Fruit fly (Drosophila melanogaster) whole organism, embryonic: ENCODE data around the gene Ac3.

Experiments used
- Adf1 ChIP-seq: fragments of 200-800 bp; sonication (Bioruptor generic); IDR thresholded peaks from 2 replicates; pipeline ENCODE4 v1.3.6; 2022; ENCODE audit warnings: missing biosample characterization, missing genetic modification characterization
- B-H2 ChIP-seq: fragments of 200-800 bp; sonication (Bioruptor generic); optimal IDR thresholded peaks from 2 replicates; lab custom pipeline; 2018; ENCODE audit warnings: missing biosample characterization, mild to moderate bottlenecking, missing genetic modification characterization
- CG10209 ChIP-seq: fragments of 200-800 bp; sonication (Bioruptor generic); optimal IDR thresholded peaks from 3 replicates; lab custom pipeline; 2017; ENCODE audit warnings: missing biosample characterization, mild to moderate bottlenecking, missing genetic modification characterization, missing genetic modification reagents
- CG10431 ChIP-seq: fragments of 200-800 bp; sonication (Bioruptor generic); optimal IDR thresholded peaks from 3 replicates; lab custom pipeline; 2018; ENCODE audit warnings: missing biosample characterization, mild to moderate bottlenecking, missing genetic modification characterization
- CG10654 ChIP-seq: fragments of 200-800 bp; sonication (Bioruptor generic); optimal IDR thresholded peaks from 2 replicates; lab custom pipeline; 2016; ENCODE audit warnings: missing biosample characterization, missing genetic modification characterization
- CG1233 ChIP-seq: fragments of 200-800 bp; sonication (Bioruptor generic); optimal IDR thresholded peaks from 4 replicates; lab custom pipeline; 2018; ENCODE audit warnings: missing biosample characterization, mild to moderate bottlenecking, missing genetic modification characterization
- CG13296 ChIP-seq: fragments of 200-800 bp; sonication (Bioruptor generic); optimal IDR thresholded peaks from 3 replicates; lab custom pipeline; 2018; ENCODE audit warnings: missing biosample characterization, mild to moderate bottlenecking, missing genetic modification characterization
- CG15601 ChIP-seq: fragments of 200-800 bp; sonication (Bioruptor generic); optimal IDR thresholded peaks from 3 replicates; lab custom pipeline; 2019; ENCODE audit warnings: missing biosample characterization, mild to moderate bottlenecking, missing genetic modification characterization, moderate library complexity
- CG1602 ChIP-seq: fragments of 200-800 bp; sonication (Bioruptor generic); optimal IDR thresholded peaks from 3 replicates; lab custom pipeline; 2016; ENCODE audit warnings: missing biosample characterization, missing genetic modification characterization
- CG17186 ChIP-seq: fragments of 200-800 bp; sonication (Bioruptor generic); optimal IDR thresholded peaks from 3 replicates; lab custom pipeline; 2017; ENCODE audit warnings: missing biosample characterization, missing genetic modification reagents, missing genetic modification characterization
- CG18011 ChIP-seq: fragments of 200-800 bp; sonication (Bioruptor generic); optimal IDR thresholded peaks from 2 replicates; lab custom pipeline; 2017; ENCODE audit warnings: missing biosample characterization, missing genetic modification characterization, mild to moderate bottlenecking, moderate library complexity, missing genotype
- CG30020 ChIP-seq: fragments of 200-800 bp; optimal IDR thresholded peaks from 2 replicates; lab custom pipeline; 2019; ENCODE audit warnings: missing biosample characterization, mild to moderate bottlenecking, missing genetic modification characterization, moderate library complexity
- CG31441 ChIP-seq: fragments of 200-800 bp; sonication (Bioruptor generic); IDR thresholded peaks from 2 replicates; pipeline ENCODE4 v1.3.6; 2022; ENCODE audit warnings: missing biosample characterization, missing genetic modification characterization
- CG3281 ChIP-seq: fragments of 200-800 bp; sonication (Bioruptor generic); optimal IDR thresholded peaks from 3 replicates; lab custom pipeline; 2017; ENCODE audit warnings: missing biosample characterization, mild to moderate bottlenecking, missing genetic modification characterization
- CG33557 ChIP-seq: fragments of 200-800 bp; sonication (Bioruptor generic); optimal IDR thresholded peaks from 2 replicates; lab custom pipeline; 2019; ENCODE audit warnings: missing biosample characterization, mild to moderate bottlenecking, missing genetic modification characterization, moderate library complexity
- CG6791 ChIP-seq: fragments of 200-800 bp; sonication (Bioruptor generic); IDR thresholded peaks from 3 replicates; pipeline ENCODE4 v1.3.6; 2022; ENCODE audit warnings: missing biosample characterization, missing genetic modification characterization; ENCODE audit not compliant: partially characterized antibody
- CG6854 ChIP-seq: fragments of 200-800 bp; sonication (Bioruptor generic); optimal IDR thresholded peaks from 3 replicates; lab custom pipeline; 2017; ENCODE audit warnings: missing biosample characterization, mild to moderate bottlenecking, missing genetic modification characterization
- CG9727 ChIP-seq: fragments of 200-800 bp; sonication (Bioruptor generic); optimal IDR thresholded peaks from 3 replicates; lab custom pipeline; 2017; ENCODE audit warnings: missing biosample characterization, mild to moderate bottlenecking, missing genetic modification characterization
- Camta ChIP-seq: fragments of 200-800 bp; sonication (Bioruptor generic); optimal IDR thresholded peaks from 2 replicates; lab custom pipeline; 2016; ENCODE audit warnings: missing biosample characterization, missing genetic modification characterization
- CoRest ChIP-seq: fragments of 200-800 bp; sonication (Bioruptor generic); optimal IDR thresholded peaks from 3 replicates; lab custom pipeline; 2018; ENCODE audit warnings: missing biosample characterization, mild to moderate bottlenecking, missing genetic modification characterization, moderate library complexity
- Doc3 ChIP-seq: fragments of 200-800 bp; sonication (Bioruptor generic); IDR thresholded peaks from 3 replicates; pipeline ENCODE4 v1.3.6; 2022; ENCODE audit warnings: missing biosample characterization, missing genetic modification characterization; ENCODE audit not compliant: partially characterized antibody
- Fer2 ChIP-seq: fragments of 200-800 bp; sonication (Bioruptor generic); optimal IDR thresholded peaks from 2 replicates; lab custom pipeline; 2018; ENCODE audit warnings: missing biosample characterization, mild to moderate bottlenecking, missing genetic modification characterization, moderate library complexity
- HLH3B ChIP-seq: fragments of 200-800 bp; sonication (Bioruptor generic); IDR thresholded peaks from 2 replicates; pipeline ENCODE4 v1.3.6; 2022; ENCODE audit warnings: missing biosample characterization, missing genetic modification characterization
- Hmr ChIP-seq: fragments of 200-800 bp; sonication (Bioruptor generic); optimal IDR thresholded peaks from 3 replicates; lab custom pipeline; 2017; ENCODE audit warnings: mild to moderate bottlenecking, missing biosample characterization, missing genetic modification reagents, missing genetic modification characterization
- Hsf ChIP-seq: fragments of 200-800 bp; sonication (Bioruptor generic); optimal IDR thresholded peaks from 3 replicates; lab custom pipeline; 2016; ENCODE audit warnings: missing biosample characterization, missing genetic modification characterization
- Oli ChIP-seq: fragments of 200-800 bp; sonication (Bioruptor generic); optimal IDR thresholded peaks from 2 replicates; lab custom pipeline; 2018; ENCODE audit warnings: missing biosample characterization, mild to moderate bottlenecking, missing genetic modification characterization, moderate library complexity
- Ravus ChIP-seq: fragments of 200-800 bp; sonication (Bioruptor generic); IDR thresholded peaks from 2 replicates; pipeline ENCODE4 v1.3.6; 2022; ENCODE audit warnings: missing biosample characterization, missing genetic modification characterization
- Side ChIP-seq: fragments of 200-800 bp; sonication (Bioruptor generic); optimal IDR thresholded peaks from 2 replicates; lab custom pipeline; 2016; ENCODE audit warnings: missing biosample characterization, missing genetic modification characterization
- Tbp ChIP-seq: fragments of >200 bp; optimal IDR thresholded peaks from 2 replicates; lab custom pipeline; 2018; ENCODE audit warnings: missing biosample characterization, missing genetic modification characterization
- Vsx1 ChIP-seq: fragments of 200-800 bp; sonication (Bioruptor generic); optimal IDR thresholded peaks from 2 replicates; lab custom pipeline; 2017; ENCODE audit warnings: missing biosample characterization, mild to moderate bottlenecking, missing genetic modification characterization, missing genetic modification reagents
- bbx ChIP-seq: fragments of 200-800 bp; sonication (Bioruptor generic); IDR thresholded peaks from 2 replicates; pipeline ENCODE4 v1.3.6; 2022; ENCODE audit warnings: missing biosample characterization, missing genetic modification characterization; ENCODE audit not compliant: partially characterized antibody
- cg ChIP-seq: fragments of 200-800 bp; sonication (Bioruptor generic); optimal IDR thresholded peaks from 3 replicates; lab custom pipeline; 2019; ENCODE audit warnings: missing biosample characterization, mild to moderate bottlenecking, missing genetic modification characterization, moderate library complexity
- chif ChIP-seq, 2 experiments: fragments of 200-800 bp; sonication (Bioruptor generic); optimal IDR thresholded peaks; 3 replicates each; lab custom pipeline; 2016; ENCODE audit warnings: missing biosample characterization in 2 of 2, missing genetic modification characterization in 2 of 2
- corto ChIP-seq: fragments of 200-800 bp; sonication (Bioruptor generic); optimal IDR thresholded peaks from 2 replicates; lab custom pipeline; 2016; ENCODE audit warnings: missing biosample characterization, mild to moderate bottlenecking, missing genetic modification characterization, moderate library complexity
- crol ChIP-seq: fragments of 200-800 bp; sonication (Bioruptor generic); IDR thresholded peaks from 2 replicates; pipeline ENCODE4 v1.3.6; 2022; ENCODE audit warnings: missing biosample characterization, missing genetic modification characterization
- dmrt99B ChIP-seq: fragments of 200-800 bp; sonication (Bioruptor generic); optimal IDR thresholded peaks from 2 replicates; lab custom pipeline; 2018; ENCODE audit warnings: missing biosample characterization, mild to moderate bottlenecking, missing genetic modification characterization, moderate library complexity
- dysf ChIP-seq: fragments of 200-800 bp; sonication (Bioruptor generic); IDR thresholded peaks from 3 replicates; pipeline ENCODE4 v1.3.6; 2022; ENCODE audit warnings: missing biosample characterization, missing genetic modification characterization
- ham ChIP-seq: fragments of 200-800 bp; sonication (Bioruptor generic); IDR thresholded peaks from 2 replicates; pipeline ENCODE4 v1.3.6; 2022; ENCODE audit warnings: missing biosample characterization, missing genetic modification characterization
- kni ChIP-seq: fragments of 200-800 bp; sonication (Bioruptor generic); optimal IDR thresholded peaks from 3 replicates; lab custom pipeline; 2017; ENCODE audit warnings: mild to moderate bottlenecking, missing biosample characterization, missing genetic modification reagents, missing genetic modification characterization
- pzg ChIP-seq: fragments of 200-800 bp; sonication (Bioruptor generic); optimal IDR thresholded peaks from 3 replicates; lab custom pipeline; 2018; ENCODE audit warnings: missing biosample characterization, mild to moderate bottlenecking, missing genetic modification characterization, moderate library complexity
- ranshi ChIP-seq: fragments of 200-800 bp; sonication (Bioruptor generic); IDR thresholded peaks from 2 replicates; pipeline ENCODE4 v1.3.6; 2022; ENCODE audit warnings: missing biosample characterization, missing genetic modification characterization
- repo ChIP-seq: fragments of 200-800 bp; sonication (Bioruptor generic); optimal IDR thresholded peaks from 2 replicates; lab custom pipeline; 2016; ENCODE audit warnings: missing biosample characterization, missing genetic modification characterization
- row ChIP-seq: fragments of 200-800 bp; sonication (Bioruptor generic); IDR thresholded peaks from 3 replicates; pipeline ENCODE4 v1.3.6; 2022; ENCODE audit warnings: missing biosample characterization, missing genetic modification characterization
- sob ChIP-seq: fragments of 200-800 bp; sonication (Bioruptor generic); IDR thresholded peaks from 2 replicates; pipeline ENCODE4 v1.3.6; 2022; ENCODE audit warnings: missing biosample characterization, missing genetic modification characterization
- sug ChIP-seq: fragments of 200-800 bp; optimal IDR thresholded peaks from 2 replicates; lab custom pipeline; 2019; ENCODE audit warnings: missing biosample characterization, mild to moderate bottlenecking, missing genetic modification characterization, moderate library complexity
- trem ChIP-seq: fragments of 200-800 bp; optimal IDR thresholded peaks from 3 replicates; lab custom pipeline; 2019; ENCODE audit warnings: missing biosample characterization, mild to moderate bottlenecking, missing genetic modification characterization, moderate library complexity
- tup ChIP-seq: fragments of 200-800 bp; sonication (Bioruptor generic); optimal IDR thresholded peaks from 2 replicates; lab custom pipeline; 2016; ENCODE audit warnings: missing biosample characterization, mild to moderate bottlenecking, missing genetic modification characterization, moderate library complexity
- wek ChIP-seq: fragments of 200-800 bp; sonication (Bioruptor generic); optimal IDR thresholded peaks from 3 replicates; lab custom pipeline; 2018; ENCODE audit warnings: missing biosample characterization, mild to moderate bottlenecking, missing genetic modification characterization, moderate library complexity

The Ac3 gene

dm6 chr2L:21629814-21630562, 2.4 kb upstream of the Ac3 start, which contains the start of gene Df31 (continued):
- peak; percentile 75 for TF ChIP-seq row
- peak; percentile 32 for TF ChIP-seq CG3281 (GFP tag; lab: Kevin White, UChicago)
- peak; percentile 49 for TF ChIP-seq CoRest (tag; lab: Kevin White, UChicago)
- TF ChIP-seq dysf (GFP tag; lab: Robert Waterston, UW), result peak; percentile 47; the same call in 2 of the 3 replicates
- TF ChIP-seq CG30020 (tag; lab: Kevin White, UChicago), result peak; percentile 83
- TF ChIP-seq ham (GFP tag; lab: Robert Waterston, UW), result no peak
- TF ChIP-seq bbx (GFP tag; lab: Robert Waterston, UW), result peak; percentile 95
- peak; percentile 72 for TF ChIP-seq CG10431 (GFP tag; lab: Kevin White, UChicago)
- peak; percentile 13 for TF ChIP-seq Camta (GFP tag; lab: Kevin White, UChicago)
- peak; percentile 81 for TF ChIP-seq Doc3 (GFP tag; lab: Robert Waterston, UW)
- TF ChIP-seq CG6854, result no peak
- TF ChIP-seq cg (GFP tag; lab: Kevin White, UChicago), result no peak
- peak; percentile 16 for TF ChIP-seq Vsx1 (GFP tag; lab: Kevin White, UChicago)
- peak; percentile 24 for TF ChIP-seq CG10654 (GFP tag; lab: Kevin White, UChicago)
- TF ChIP-seq CG1602 (GFP tag; lab: Kevin White, UChicago), result peak; percentile 44
- TF ChIP-seq ranshi (GFP tag; lab: Robert Waterston, UW), result no peak; the same call in 1 of the 2 replicates
- peak; percentile 59 for TF ChIP-seq CG18011 (GFP tag; lab: Kevin White, UChicago)
- no peak for TF ChIP-seq Ravus (GFP tag; lab: Robert Waterston, UW)
- peak; percentile 86 for TF ChIP-seq B-H2
- TF ChIP-seq CG13296, result peak; percentile 44
- peak; percentile 95 for TF ChIP-seq Tbp (GFP tag; lab: Kevin White, UChicago)
- peak; percentile 92 for TF ChIP-seq sob (GFP tag; lab: Robert Waterston, UW)
- peak; percentile 56 for TF ChIP-seq tup (GFP tag; lab: Kevin White, UChicago)
- peak; percentile 22 for TF ChIP-seq CG15601 (tag; lab: Kevin White, UChicago)
- peak; percentile 36 for TF ChIP-seq dmrt99B (tag; lab: Kevin White, UChicago)
- peak; percentile 9; the same call in 1 of the 2 replicates for TF ChIP-seq Adf1
- TF ChIP-seq sug, result peak; percentile 31
- peak; percentile 8 for TF ChIP-seq Fer2 (tag; lab: Kevin White, UChicago)
- TF ChIP-seq wek (GFP tag; lab: Kevin White, UChicago), result peak; percentile 3
- no peak for TF ChIP-seq kni (GFP tag; lab: Kevin White, UChicago)
- TF ChIP-seq HLH3B, result 0 out of 2 replicates have a peak, but pooled peaks have one; percentile 14
- TF ChIP-seq CG6791 (GFP tag; lab: Robert Waterston, UW), result peak; percentile 95
- peak; percentile 72 for TF ChIP-seq Hmr (GFP tag; lab: Kevin White, UChicago)
- TF ChIP-seq Side (GFP tag; lab: Kevin White, UChicago), result peak; percentile 54
- TF ChIP-seq crol (GFP tag; lab: Robert Waterston, UW), result no peak
- peak; percentile 24 for TF ChIP-seq Oli (tag; lab: Kevin White, UChicago)
- TF ChIP-seq CG9727 (GFP tag; lab: Kevin White, UChicago), result peak; percentile 53
- TF ChIP-seq pzg (GFP tag; lab: Kevin White, UChicago), result peak; percentile 75
- peak; percentile 78 for TF ChIP-seq trem (tag; lab: Kevin White, UChicago)
- TF ChIP-seq chif (GFP tag; optimal IDR thresholded peaks at IDR 0.05; lab: Kevin White, UChicago), result peak; percentile 34 to 38
- TF ChIP-seq repo (GFP tag; lab: Kevin White, UChicago), result peak; percentile 32
- TF ChIP-seq CG10209 (GFP tag; lab: Kevin White, UChicago), result peak; percentile 17
- TF ChIP-seq Hsf (GFP tag; lab: Kevin White, UChicago), result peak; percentile 49
- peak; percentile 32 for TF ChIP-seq CG31441
- no peak for TF ChIP-seq corto (GFP tag; lab: Kevin White, UChicago)
- TF ChIP-seq CG33557 (GFP tag; lab: Kevin White, UChicago), result peak; percentile 21
- peak; percentile 28 for TF ChIP-seq CG17186 (GFP tag; lab: Kevin White, UChicago)
- peak; percentile 62 for TF ChIP-seq CG1233 (GFP tag; lab: Kevin White, UChicago)
